Worm (Caenorhabditis elegans): ENCODE results near the gene ZK686.3.

Gene ZK686.3

DNA sequence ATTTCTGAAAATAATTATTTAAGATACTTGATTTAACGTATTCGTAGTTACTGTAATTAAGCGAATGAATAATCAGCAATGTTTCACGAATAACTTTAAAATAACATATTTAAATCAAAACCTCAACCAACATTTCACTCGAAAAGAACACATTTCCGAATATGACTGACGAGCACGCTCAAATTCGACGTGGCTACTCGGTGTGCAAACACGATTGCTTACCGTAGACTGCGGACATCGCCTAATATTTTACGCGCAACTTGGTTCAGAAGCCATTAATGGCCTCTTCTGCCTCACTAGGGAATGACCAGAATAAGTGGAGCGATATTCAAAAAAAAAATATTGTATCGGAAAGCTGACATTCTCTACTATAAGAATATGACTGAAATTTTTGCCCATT, 1.1 kb upstream of the ZK686.3 start, which contains the start of gene snu-23 (continued):
- TF ChIP-seq unc-62 (GFP tag; optimal IDR thresholded peaks at IDR 0.05 in 1 of 2) (no peak), unc-62 (tag; optimal IDR thresholded peaks at IDR 0.05) (no peak), nhr-10 (tag; optimal IDR thresholded peaks at IDR 0.05) (no peak), dmd-9 (GFP tag; IDR thresholded peaks at IDR 0.05) (no peak), nhr-41 (GFP tag; IDR thresholded peaks at IDR 0.05) (no peak), mxl-3 (GFP tag; optimal IDR thresholded peaks at IDR 0.05) (no peak), R02D3.7 (tag; optimal IDR thresholded peaks at IDR 0.05) (no peak), lim-7 (GFP tag; IDR thresholded peaks at IDR 0.05) (no peak), hlh-11 (tag; optimal IDR thresholded peaks at IDR 0.05) (no peak), mxl-2 (GFP tag; conservative IDR thresholded peaks at IDR 0.05) (no peak), ceh-62 (tag; optimal IDR thresholded peaks at IDR 0.05) (no peak), hlh-30 (tag; optimal IDR thresholded peaks at IDR 0.05; ENCODE audit: insufficient read depth) (peak; percentile 13), nhr-28 (tag; optimal IDR thresholded peaks at IDR 0.05) (peak; percentile 28)

- no peak for TF ChIP-seq unc-39 (tag; optimal IDR thresholded peaks at IDR 0.05)
- no peak for TF ChIP-seq ceh-32 (tag; optimal IDR thresholded peaks at IDR 0.05; ENCODE audit: poor library complexity)
Observed at ce11 chrIII:7767415-7767814, 1.4 kb downstream of the ZK686.3 start, which contains the start of gene ZK686.5. ZK686.5 (minus strand) TSS chrIII:7767515.

ce11 chrIII:7765974-7766373, 2.9 kb downstream of the ZK686.3 start, which contains the start of gene ZK686.2:
ZK686.2 (minus strand) TSS chrIII:7766052.
- TF ChIP-seq daf-16 (GFP tag; optimal IDR thresholded peaks at IDR 0.05) (no peak), daf-16 (tag; optimal IDR thresholded peaks at IDR 0.05) (peak; percentile 13), Y48G9A.11 (GFP tag; IDR thresholded peaks at IDR 0.05) (peak; percentile 93), egl-27 (tag; optimal IDR thresholded peaks at IDR 0.05) (no peak), rbr-2 (tag; optimal IDR thresholded peaks at IDR 0.05) (peak; percentile 2), mes-2 (tag; optimal IDR thresholded peaks at IDR 0.05; ENCODE audit: poor library complexity, severe bottlenecking) (peak; percentile 67), zfp-3 (GFP tag; conservative IDR thresholded peaks at IDR 0.05) (no peak), R02D3.7 (tag; optimal IDR thresholded peaks at IDR 0.05) (peak; percentile 60), dpl-1 (GFP tag; optimal IDR thresholded peaks at IDR 0.05) (peak; percentile 19), hlh-30 (tag; optimal IDR thresholded peaks at IDR 0.05; ENCODE audit: insufficient read depth) (peak; percentile 1), T20F7.1 (GFP tag; optimal IDR thresholded peaks at IDR 0.05) (peak; percentile 93), ZK337.2 (GFP tag; IDR thresholded peaks at IDR 0.05) (no peak), lsy-2 (tag; optimal IDR thresholded peaks at IDR 0.05) (peak in 1 of 2 experiments; percentile 73), fos-1 (tag; optimal IDR thresholded peaks at IDR 0.05) (no peak)

ce11 chrIII:7763503-7763902, 5.4 kb downstream of the ZK686.3 start, which contains the start of gene mtx-2:
mtx-2 (minus strand) TSS chrIII:7763603.
- TF ChIP-seq lim-7 (GFP tag; IDR thresholded peaks at IDR 0.05) = no peak
- TF ChIP-seq hlh-11 (tag; optimal IDR thresholded peaks at IDR 0.05) = no peak
- TF ChIP-seq nhr-76 (tag; optimal IDR thresholded peaks at IDR 0.05) = no peak
- no peak for TF ChIP-seq lin-15B (tag; optimal IDR thresholded peaks at IDR 0.05)
- no peak for TF ChIP-seq zag-1 (tag; optimal IDR thresholded peaks at IDR 0.05)
- no peak for TF ChIP-seq ceh-44 (GFP tag; IDR thresholded peaks at IDR 0.05)
- TF ChIP-seq ama-1 (optimal IDR thresholded peaks at IDR 0.05) = no peak
- no peak for TF ChIP-seq nhr-28 (tag; optimal IDR thresholded peaks at IDR 0.05)
- TF ChIP-seq sdz-12 (GFP tag; optimal IDR thresholded peaks at IDR 0.05) = no peak
- no peak for TF ChIP-seq saeg-2 (GFP tag; IDR thresholded peaks at IDR 0.05)
- no peak for TF ChIP-seq set-16 (GFP tag; IDR thresholded peaks at IDR 0.05)
- no peak for TF ChIP-seq lin-13 (GFP tag; optimal IDR thresholded peaks at IDR 0.05)
- TF ChIP-seq duxl-1 (tag; optimal IDR thresholded peaks at IDR 0.05; ENCODE audit: poor library complexity) = no peak
- no peak for TF ChIP-seq ceh-62 (tag; optimal IDR thresholded peaks at IDR 0.05)
- TF ChIP-seq mdl-1 (tag; optimal IDR thresholded peaks at IDR 0.05) = no peak
- no peak for TF ChIP-seq aly-2 (tag; optimal IDR thresholded peaks at IDR 0.05)
- TF ChIP-seq unc-130 (GFP tag; optimal IDR thresholded peaks at IDR 0.05) = no peak
- no peak for TF ChIP-seq daf-16 (GFP tag; optimal IDR thresholded peaks at IDR 0.05)
- TF ChIP-seq daf-16 (tag; optimal IDR thresholded peaks at IDR 0.05) = no peak
- TF ChIP-seq ctbp-1 (GFP tag; IDR thresholded peaks at IDR 0.05) = no peak

Data from whole organism, L4 larva.